Worm (Caenorhabditis elegans) whole organism, early embryonic: ENCODE measurements around the gene F49E12.8.

Experiments
- B0310.2 ChIP-seq: sonication (generic microtip); optimal IDR thresholded peaks from 2 replicates; lab custom pipeline; 2016; ENCODE audit warnings: mild to moderate bottlenecking, missing genetic modification characterization, missing compliant biosample characterization
- F13C5.2 ChIP-seq: sonication (generic microtip); optimal IDR thresholded peaks from 2 replicates; lab custom pipeline; 2017; ENCODE audit warnings: mild to moderate bottlenecking, missing genetic modification characterization, inconsistent platforms, missing compliant biosample characterization
- ama-1 ChIP-seq: fragments of 150-350 bp; optimal IDR thresholded peaks from 2 replicates; lab custom pipeline; 2014
- ceh-13 ChIP-seq: fragments of 200-800 bp; sonication (Bioruptor generic); optimal IDR thresholded peaks from 2 replicates; lab custom pipeline; 2018; ENCODE audit warnings: mild to moderate bottlenecking, missing genetic modification characterization, missing compliant biosample characterization
- ceh-36 ChIP-seq: sonication (generic microtip); optimal IDR thresholded peaks from 2 replicates; lab custom pipeline; 2016; ENCODE audit warnings: missing genetic modification characterization, inconsistent platforms, missing compliant biosample characterization
- flt-1 ChIP-seq: fragments of 200-800 bp; sonication (Bioruptor generic); IDR thresholded peaks from 2 replicates; pipeline ENCODE4 v1.3.6; 2022; ENCODE audit warnings: missing genetic modification characterization, missing compliant biosample characterization
- hmbx-1 ChIP-seq: sonication (generic microtip); optimal IDR thresholded peaks from 2 replicates; lab custom pipeline; 2016; ENCODE audit warnings: mild to moderate bottlenecking, missing genetic modification characterization, missing compliant biosample characterization
- hnd-1 ChIP-seq: sonication (generic microtip); optimal IDR thresholded peaks from 2 replicates; lab custom pipeline; 2016; ENCODE audit warnings: missing genetic modification characterization, missing compliant biosample characterization
- pes-1 ChIP-seq: fragments of 200-800 bp; sonication (Bioruptor generic); IDR thresholded peaks from 2 replicates; pipeline ENCODE4 v1.3.6; 2022; ENCODE audit warnings: missing genetic modification reagents, missing genetic modification characterization, missing compliant biosample characterization
- sea-1 ChIP-seq: fragments of 200-800 bp; sonication (Bioruptor generic); conservative IDR thresholded peaks from 2 replicates; pipeline ENCODE4 v1.3.6; 2022; ENCODE audit warnings: missing genetic modification characterization, missing compliant biosample characterization
- tbx-11 ChIP-seq: fragments of 200-800 bp; sonication (Bioruptor generic); IDR thresholded peaks from 2 replicates; pipeline ENCODE4 v1.3.6; 2022; ENCODE audit warnings: missing genetic modification characterization, missing compliant biosample characterization

DNA sequence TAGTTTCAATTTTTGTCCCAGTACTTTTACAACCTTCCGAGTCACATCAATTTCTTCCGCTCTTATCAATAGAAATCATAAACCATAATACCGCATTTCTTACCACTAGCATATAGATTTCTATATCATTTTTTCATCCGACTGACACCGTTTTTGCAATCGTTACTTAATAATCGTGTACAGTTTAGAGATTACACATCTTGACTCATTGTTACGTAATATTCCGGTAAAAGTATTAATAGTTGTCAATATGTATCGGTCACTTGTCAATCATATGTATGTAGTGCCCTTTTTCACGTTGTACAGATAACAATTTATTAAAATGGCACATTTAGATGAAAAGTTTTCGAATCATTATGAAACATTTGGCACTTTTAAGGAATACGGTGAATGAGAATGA, 5.9 kb upstream of the F49E12.8 start:
- no peak for TF ChIP-seq ceh-36 (tag; lab: Kevin White, UChicago)
- no peak for TF ChIP-seq ama-1 (lab: Kevin White, UChicago)
- no peak for TF ChIP-seq hmbx-1 (tag; lab: Kevin White, UChicago)
- TF ChIP-seq hnd-1: no peak
- TF ChIP-seq flt-1: no peak
- no peak for TF ChIP-seq F13C5.2 (tag; lab: Kevin White, UChicago)
- no peak for TF ChIP-seq sea-1
- no peak for TF ChIP-seq tbx-11
- no peak for TF ChIP-seq B0310.2
- TF ChIP-seq pes-1 (GFP tag; lab: Robert Waterston, UW): no peak
- no peak for TF ChIP-seq ceh-13
